ENCODE assay signal across 4 fruit fly cellular contexts in the genomic region with DNA sequence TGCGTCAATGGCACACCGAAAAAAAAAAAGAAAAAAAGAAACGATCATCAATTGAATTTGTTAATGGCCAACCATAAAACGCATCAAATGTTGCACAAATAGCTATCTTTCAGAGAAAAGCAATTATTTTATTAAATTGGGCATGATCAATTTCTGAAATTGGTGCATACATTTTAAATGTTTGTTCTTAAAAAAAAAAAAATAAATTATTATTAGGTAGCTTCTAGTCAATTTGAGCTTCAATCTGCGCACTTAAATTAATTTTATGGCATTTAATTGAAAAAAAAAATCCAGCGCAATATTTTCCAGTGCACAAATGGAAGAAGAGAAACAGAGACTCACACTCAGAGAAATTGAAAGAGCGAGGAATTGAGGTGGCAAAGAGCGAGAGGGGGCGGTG.
A peak's percentile ranks its signal among the peaks of the same experiment; 100 is the strongest.
TF ChIP-seq lines count a peak whose summit lies in the region.

No protein-coding gene starts in this region.

TF ChIP-seq in whole organism, adult, 20 proteins besides CTCF, POLR2A, EP300 and RAD21 (continued from another document):
- peak; percentile 45 for TF ChIP-seq CG14711 (tag; optimal IDR thresholded peaks at IDR 0.05; lab: Kevin White, UChicago)
- TF ChIP-seq CG11617 (GFP tag; optimal IDR thresholded peaks at IDR 0.05; lab: Kevin White, UChicago) = peak; percentile 39
- no peak for TF ChIP-seq ovo (GFP tag; optimal IDR thresholded peaks at IDR 0.05; lab: Kevin White, UChicago)

TF ChIP-seq in whole organism, embryonic, 481 proteins besides CTCF, POLR2A, EP300 and RAD21 (continued from another document and continues in another):
- TF ChIP-seq Stat92E (GFP tag; optimal IDR thresholded peaks at IDR 0.05; lab: Kevin White, UChicago) (no peak), CG1529 (GFP tag; optimal IDR thresholded peaks at IDR 0.05; lab: Kevin White, UChicago) (peak; percentile 1), zf30C (GFP tag; optimal IDR thresholded peaks at IDR 0.05; lab: Kevin White, UChicago) (peak; percentile 38), Ets97D (GFP tag; optimal IDR thresholded peaks at IDR 0.05; lab: Kevin White, UChicago) (peak; percentile 21), ara (GFP tag; IDR thresholded peaks at IDR 0.05; lab: Robert Waterston, UW) (no peak), br (optimal IDR thresholded peaks at IDR 0.05; lab: Kevin White, UChicago) (no peak), CG16863 (GFP tag; optimal IDR thresholded peaks at IDR 0.05; lab: Kevin White, UChicago) (peak; percentile 63), hkb (optimal IDR thresholded peaks at IDR 0.05; lab: Kevin White, UChicago) (no peak), hkb (GFP tag; IDR thresholded peaks at IDR 0.05; lab: Robert Waterston, UW) (peak; percentile 71), D19A (tag; optimal IDR thresholded peaks at IDR 0.05; lab: Kevin White, UChicago) (peak; percentile 48), BEAF-32 (GFP tag; optimal IDR thresholded peaks at IDR 0.05; lab: Kevin White, UChicago) (no peak), CG14014 (GFP tag; IDR thresholded peaks at IDR 0.05; lab: Robert Waterston, UW) (0 out of 2 replicates have a peak, but pooled peaks have one; percentile 32), CG11398 (GFP tag; optimal IDR thresholded peaks at IDR 0.05; lab: Kevin White, UChicago) (peak; percentile 43), YL-1 (GFP tag; optimal IDR thresholded peaks at IDR 0.05; lab: Kevin White, UChicago) (no peak), CG6175 (GFP tag; IDR thresholded peaks at IDR 0.05; lab: Robert Waterston, UW) (no peak), CG11723 (GFP tag; optimal IDR thresholded peaks at IDR 0.05; lab: Kevin White, UChicago) (peak; percentile 40), stwl (tag; optimal IDR thresholded peaks at IDR 0.05; lab: Kevin White, UChicago) (no peak), Taf1 (GFP tag; IDR thresholded peaks at IDR 0.05; lab: Robert Waterston, UW) (no peak), eve (GFP tag; optimal IDR thresholded peaks at IDR 0.05; lab: Kevin White, UChicago) (peak in 1 of 2 experiments; percentile 91), CrebB (tag; optimal IDR thresholded peaks at IDR 0.05; lab: Kevin White, UChicago) (no peak), CG3838 (GFP tag; optimal IDR thresholded peaks at IDR 0.05; lab: Kevin White, UChicago) (no peak), toy (GFP tag; IDR thresholded peaks at IDR 0.05; lab: Robert Waterston, UW) (0 out of 2 replicates have a peak, but pooled peaks have one; percentile 23), E2f1 (GFP tag; IDR thresholded peaks at IDR 0.05; lab: Robert Waterston, UW) (no peak; the same call in 1 of the 2 replicates), pfk (GFP tag; optimal IDR thresholded peaks at IDR 0.05; lab: Kevin White, UChicago) (no peak), sens (GFP tag; lab: Kevin White, UChicago) (peak; percentile 94), Eip74EF (GFP tag; optimal IDR thresholded peaks at IDR 0.05; lab: Kevin White, UChicago) (peak in 1 of 2 experiments; percentile 24), pzg (GFP tag; optimal IDR thresholded peaks at IDR 0.05; lab: Kevin White, UChicago) (no peak), schlank (tag; optimal IDR thresholded peaks at IDR 0.05; lab: Kevin White, UChicago) (no peak), Atf6 (GFP tag; IDR thresholded peaks at IDR 0.05; lab: Robert Waterston, UW) (peak; percentile 41), lov (optimal IDR thresholded peaks at IDR 0.05; lab: Kevin White, UChicago) (no peak), lov (GFP tag; IDR thresholded peaks at IDR 0.05; lab: Robert Waterston, UW) (no peak), Scr (GFP tag; IDR thresholded peaks at IDR 0.05; lab: Robert Waterston, UW; ENCODE audit: partially characterized antibody) (no peak), scrt (GFP tag; optimal IDR thresholded peaks at IDR 0.05; lab: Kevin White, UChicago) (peak; percentile 53), CG10147 (GFP tag; optimal IDR thresholded peaks at IDR 0.05; lab: Kevin White, UChicago) (peak; percentile 29), oc (tag; optimal IDR thresholded peaks at IDR 0.05; lab: Kevin White, UChicago) (peak; percentile 47), gce (GFP tag; IDR thresholded peaks at IDR 0.05; lab: Robert Waterston, UW) (no peak), Usf (GFP tag; optimal IDR thresholded peaks at IDR 0.05; lab: Kevin White, UChicago) (no peak), Fer2 (tag; optimal IDR thresholded peaks at IDR 0.05; lab: Kevin White, UChicago) (no peak), Blimp-1 (GFP tag; optimal IDR thresholded peaks at IDR 0.05; lab: Kevin White, UChicago) (peak; percentile 60), crc (GFP tag; optimal IDR thresholded peaks at IDR 0.05; lab: Kevin White, UChicago) (peak; percentile 20), p53 (GFP tag; optimal IDR thresholded peaks at IDR 0.05; lab: Kevin White, UChicago) (no peak)

TF ChIP-seq in whole organism, prepupa, 60 proteins besides CTCF, POLR2A, EP300 and RAD21 (continued from another document):
- TF ChIP-seq CG32006 (GFP tag; optimal IDR thresholded peaks at IDR 0.05; lab: Kevin White, UChicago) = peak; percentile 69
- no peak for TF ChIP-seq CG3032 (tag; optimal IDR thresholded peaks at IDR 0.05; lab: Kevin White, UChicago)
- TF ChIP-seq CG34406 (GFP tag; optimal IDR thresholded peaks at IDR 0.05; lab: Kevin White, UChicago) = peak; percentile 72
- TF ChIP-seq Hr39 (GFP tag; optimal IDR thresholded peaks at IDR 0.05; lab: Kevin White, UChicago) = peak; percentile 81
- no peak for TF ChIP-seq spab (GFP tag; optimal IDR thresholded peaks at IDR 0.05; lab: Kevin White, UChicago)
- peak; percentile 65 for TF ChIP-seq Hr4 (GFP tag; optimal IDR thresholded peaks at IDR 0.05; lab: Kevin White, UChicago)
- no peak for TF ChIP-seq Gug (GFP tag; IDR thresholded peaks at IDR 0.05; lab: Robert Waterston, UW)
- TF ChIP-seq Smox (GFP tag; optimal IDR thresholded peaks at IDR 0.05; lab: Kevin White, UChicago) = peak; percentile 81
- TF ChIP-seq eg (GFP tag; IDR thresholded peaks at IDR 0.05; lab: Robert Waterston, UW) = peak; percentile 54
- peak; percentile 54 for TF ChIP-seq CG8632 (GFP tag; optimal IDR thresholded peaks at IDR 0.05; lab: Kevin White, UChicago)
- peak; percentile 57; the same call in 1 of the 3 replicates for TF ChIP-seq CG6163 (GFP tag; IDR thresholded peaks at IDR 0.05; lab: Robert Waterston, UW)
- TF ChIP-seq dac (GFP tag; optimal IDR thresholded peaks at IDR 0.05; lab: Kevin White, UChicago) = no peak
- TF ChIP-seq CG10631 (GFP tag; optimal IDR thresholded peaks at IDR 0.05; lab: Kevin White, UChicago) = peak; percentile 55
- TF ChIP-seq Blimp-1 (GFP tag; optimal IDR thresholded peaks at IDR 0.05; lab: Kevin White, UChicago) = no peak
- TF ChIP-seq OdsH (GFP tag; optimal IDR thresholded peaks at IDR 0.05; lab: Kevin White, UChicago) = peak; percentile 72
- TF ChIP-seq Ets96B (tag; optimal IDR thresholded peaks at IDR 0.05; lab: Kevin White, UChicago) = no peak
- no peak for TF ChIP-seq fd59A (GFP tag; optimal IDR thresholded peaks at IDR 0.05; lab: Kevin White, UChicago)
- peak; percentile 49 for TF ChIP-seq CG11902 (GFP tag; optimal IDR thresholded peaks at IDR 0.05; lab: Kevin White, UChicago)
- TF ChIP-seq Met (GFP tag; optimal IDR thresholded peaks at IDR 0.05; lab: Kevin White, UChicago) = peak; percentile 79
- peak; percentile 81 for TF ChIP-seq svp (GFP tag; lab: Kevin White, UChicago)
- TF ChIP-seq CG31627 (GFP tag; optimal IDR thresholded peaks at IDR 0.05; lab: Kevin White, UChicago) = peak; percentile 81
- TF ChIP-seq CG15336 (GFP tag; IDR thresholded peaks at IDR 0.05; lab: Robert Waterston, UW) = peak; percentile 67
- TF ChIP-seq CG8119 (GFP tag; IDR thresholded peaks at IDR 0.05; lab: Robert Waterston, UW) = peak; percentile 60; the same call in 2 of the 3 replicates
- peak; percentile 73 for TF ChIP-seq Ets21C (GFP tag; optimal IDR thresholded peaks at IDR 0.05; lab: Kevin White, UChicago)
- TF ChIP-seq CG6808 (GFP tag; optimal IDR thresholded peaks at IDR 0.05; lab: Kevin White, UChicago) = no peak
- peak; percentile 66 for TF ChIP-seq vri (GFP tag; optimal IDR thresholded peaks at IDR 0.05; lab: Kevin White, UChicago)
- TF ChIP-seq CG3919 (GFP tag; optimal IDR thresholded peaks at IDR 0.05; lab: Kevin White, UChicago) = peak; percentile 44
- no peak for TF ChIP-seq dsx (GFP tag; optimal IDR thresholded peaks at IDR 0.05; lab: Kevin White, UChicago; ENCODE audit: poor library complexity, severe bottlenecking)
- peak; percentile 6 for TF ChIP-seq CG10669 (GFP tag; optimal IDR thresholded peaks at IDR 0.05; lab: Kevin White, UChicago)
- no peak for TF ChIP-seq Eip93F (GFP tag; optimal IDR thresholded peaks at IDR 0.05; lab: Kevin White, UChicago)
- TF ChIP-seq net (GFP tag; optimal IDR thresholded peaks at IDR 0.05; lab: Kevin White, UChicago) = peak; percentile 54
- peak; percentile 2 for TF ChIP-seq CG6276 (GFP tag; optimal IDR thresholded peaks at IDR 0.05; lab: Kevin White, UChicago)
- TF ChIP-seq CG11762 (GFP tag; optimal IDR thresholded peaks at IDR 0.05; lab: Kevin White, UChicago; ENCODE audit: insufficient read depth) = peak; percentile 4
- peak; percentile 83 for TF ChIP-seq topi (GFP tag; optimal IDR thresholded peaks at IDR 0.05; lab: Kevin White, UChicago)
- no peak for TF ChIP-seq CG6854 (GFP tag; optimal IDR thresholded peaks at IDR 0.05; lab: Kevin White, UChicago)
- peak; percentile 43 for TF ChIP-seq Eip75B (GFP tag; optimal IDR thresholded peaks at IDR 0.05; lab: Kevin White, UChicago)
- TF ChIP-seq Sox102F (GFP tag; optimal IDR thresholded peaks at IDR 0.05; lab: Kevin White, UChicago) = peak; percentile 76
- peak; percentile 42 for TF ChIP-seq acj6 (GFP tag; optimal IDR thresholded peaks at IDR 0.05; lab: Kevin White, UChicago)
- peak; percentile 78 for TF ChIP-seq lz (GFP tag; optimal IDR thresholded peaks at IDR 0.05; lab: Kevin White, UChicago)
- TF ChIP-seq fkh (GFP tag; optimal IDR thresholded peaks at IDR 0.05; lab: Kevin White, UChicago) = no peak
- TF ChIP-seq CG11294 (GFP tag; IDR thresholded peaks at IDR 0.05; lab: Robert Waterston, UW) = peak; percentile 8; the same call in 1 of the 2 replicates
TF ChIP-seq in whole organism, prepupa: peak in this region for 42.

TF ChIP-seq in whole organism, wandering third instar larva, 38 proteins besides CTCF, POLR2A, EP300 and RAD21 (continued from another document):
- peak; percentile 24 for TF ChIP-seq dsf (GFP tag; optimal IDR thresholded peaks at IDR 0.05; lab: Kevin White, UChicago; ENCODE audit: borderline replicate concordance)
- no peak for TF ChIP-seq Dfd (GFP tag; optimal IDR thresholded peaks at IDR 0.05; lab: Kevin White, UChicago)
